Worm (Caenorhabditis elegans): Measurements from ENCODE around the gene C28A5.2.

DNA sequence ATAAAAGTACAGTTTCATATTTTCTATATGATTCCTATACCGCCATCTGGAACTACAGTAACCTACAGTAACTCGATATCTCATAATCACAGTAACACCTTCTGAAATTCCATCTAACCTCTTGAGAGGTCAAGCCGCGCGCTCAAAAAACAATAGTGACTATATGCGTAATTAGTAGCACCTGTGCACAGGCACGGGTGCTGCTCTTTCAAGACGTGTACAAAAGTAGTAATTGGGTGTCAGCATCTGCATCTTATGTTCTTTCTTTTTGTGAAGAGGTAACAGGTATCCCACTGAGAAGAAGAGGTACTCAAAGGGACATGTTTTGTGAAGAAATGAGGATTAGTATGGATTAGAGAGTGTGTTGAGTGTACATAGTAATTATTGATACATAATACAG, 22.0 kb upstream of the C28A5.2 start:
- no peak for TF ChIP-seq lin-15B (tag; optimal IDR thresholded peaks at IDR 0.05)
- no peak for TF ChIP-seq fos-1 (tag; optimal IDR thresholded peaks at IDR 0.05)
- no peak for TF ChIP-seq ztf-11 (tag; optimal IDR thresholded peaks at IDR 0.05)
- no peak for TF ChIP-seq nhr-77 (tag; optimal IDR thresholded peaks at IDR 0.05)
- TF ChIP-seq lin-13 (GFP tag; optimal IDR thresholded peaks at IDR 0.05): no peak
- TF ChIP-seq tag-97 (GFP tag; IDR thresholded peaks at IDR 0.05): no peak
- TF ChIP-seq dmd-6 (GFP tag; IDR thresholded peaks at IDR 0.05): no peak
- TF ChIP-seq mep-1 (tag; optimal IDR thresholded peaks at IDR 0.05): no peak
- TF ChIP-seq dve-1 (tag; optimal IDR thresholded peaks at IDR 0.05; ENCODE audit: insufficient read depth): no peak
- no peak for TF ChIP-seq nhr-76 (tag; optimal IDR thresholded peaks at IDR 0.05)
- TF ChIP-seq unc-130 (GFP tag; optimal IDR thresholded peaks at IDR 0.05): no peak
- no peak for TF ChIP-seq hif-1 (tag; optimal IDR thresholded peaks at IDR 0.05)
